Worm (Caenorhabditis elegans) whole organism, L4 larva: ENCODE measurements around the gene best-2.

Experiments
- lim-7 ChIP-seq: fragments of 200-800 bp; sonication (Bioruptor generic); IDR thresholded peaks from 2 replicates; pipeline ENCODE4 v1.3.6; 2022; ENCODE audit warnings: missing genetic modification characterization, missing compliant biosample characterization
- mdl-1 ChIP-seq, 2 experiments: fragments of 150-350 bp in 1 of 2; sonication (generic microtip) in 1 of 2; optimal IDR thresholded peaks; 2 replicates each; lab custom pipeline; 2014 to 2017; ENCODE audit warnings: missing biosample characterization in 2 of 2, missing genetic modification characterization in 2 of 2
- nhr-25 ChIP-seq: sonication (generic microtip); optimal IDR thresholded peaks from 2 replicates; lab custom pipeline; 2017; ENCODE audit warnings: missing genetic modification characterization, mild to moderate bottlenecking, missing compliant biosample characterization, antibody characterized with exemption, moderate library complexity, borderline replicate concordance; ENCODE audit not compliant: insufficient read depth
- nhr-76 ChIP-seq: fragments of 150-350 bp; optimal IDR thresholded peaks from 2 replicates; lab custom pipeline; 2014; ENCODE audit warnings: missing biosample characterization, missing genetic modification characterization
- php-3 ChIP-seq: fragments of 200-800 bp; sonication (Bioruptor generic); IDR thresholded peaks from 2 replicates; pipeline ENCODE4 v1.3.6; 2022; ENCODE audit warnings: missing genetic modification reagents, missing genetic modification characterization, missing compliant biosample characterization
- pqm-1 ChIP-seq: sonication (generic microtip); optimal IDR thresholded peaks from 2 replicates; lab custom pipeline; 2017; ENCODE audit warnings: missing biosample characterization, missing genetic modification characterization
- snpc-4 ChIP-seq: fragments of 150-350 bp; optimal IDR thresholded peaks from 2 replicates; lab custom pipeline; 2014; ENCODE audit warnings: missing biosample characterization, missing genetic modification characterization

DNA sequence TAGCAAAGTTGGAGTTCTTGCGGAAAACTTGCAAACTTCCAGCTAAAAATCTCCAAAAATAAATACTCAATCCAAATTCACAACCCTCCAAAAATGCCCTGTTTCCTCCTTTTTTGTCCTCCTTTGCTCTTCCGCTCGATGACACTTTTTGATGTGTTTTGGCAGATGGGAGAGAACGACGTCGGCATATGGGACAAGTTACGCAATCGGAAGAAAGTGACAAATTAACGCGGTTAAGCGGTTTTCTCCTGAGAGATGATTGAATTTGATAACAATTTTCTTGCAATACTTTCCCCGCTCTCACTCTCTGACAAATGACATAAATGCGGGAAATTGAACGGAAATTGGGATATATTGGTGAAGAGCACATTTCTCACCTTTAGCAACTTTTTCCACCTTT, 3.8 kb upstream of the best-2 start:
- TF ChIP-seq lim-7 (GFP tag; lab: Robert Waterston, UW), result no peak
- no peak for TF ChIP-seq snpc-4 (tag; lab: Kevin White, UChicago)
- no peak for TF ChIP-seq nhr-76 (tag; lab: Kevin White, UChicago)
- no peak for TF ChIP-seq nhr-25 (tag; lab: Kevin White, UChicago)
- no peak for TF ChIP-seq pqm-1 (tag; lab: Kevin White, UChicago)
- TF ChIP-seq php-3, result no peak
- TF ChIP-seq mdl-1 (tag; optimal IDR thresholded peaks at IDR 0.05; lab: Kevin White, UChicago), result no peak
